Fruit fly (Drosophila melanogaster): ENCODE data around the gene Paics.

dm6 chrX:12763467-12763866 is 3.0 kb upstream of the Paics start, which contains the start of gene pira:
- TF ChIP-seq Sin3A (optimal IDR thresholded peaks at IDR 0.05) = no peak
- no peak for TF ChIP-seq h (optimal IDR thresholded peaks at IDR 0.05)
- no peak for TF ChIP-seq ttk (optimal IDR thresholded peaks at IDR 0.05)
- TF ChIP-seq insv (optimal IDR thresholded peaks at IDR 0.05) = no peak
- TF ChIP-seq psq (optimal IDR thresholded peaks at IDR 0.05) = no peak
- TF ChIP-seq Myc (optimal IDR thresholded peaks at IDR 0.05) = no peak
